Worm (Caenorhabditis elegans) whole organism, early embryonic: Measurements from ENCODE around the gene str-177.

Experiments used
- B0310.2 ChIP-seq: sonication (generic microtip); optimal IDR thresholded peaks from 2 replicates; lab custom pipeline; 2016; ENCODE audit warnings: mild to moderate bottlenecking, missing genetic modification characterization, missing compliant biosample characterization
- F13C5.2 ChIP-seq: sonication (generic microtip); optimal IDR thresholded peaks from 2 replicates; lab custom pipeline; 2017; ENCODE audit warnings: mild to moderate bottlenecking, missing genetic modification characterization, inconsistent platforms, missing compliant biosample characterization
- aly-1 ChIP-seq: sonication (generic microtip); optimal IDR thresholded peaks from 2 replicates; lab custom pipeline; 2016; ENCODE audit warnings: missing genetic modification characterization, missing compliant biosample characterization
- ama-1 ChIP-seq: fragments of 150-350 bp; optimal IDR thresholded peaks from 2 replicates; lab custom pipeline; 2014
- ceh-36 ChIP-seq: sonication (generic microtip); optimal IDR thresholded peaks from 2 replicates; lab custom pipeline; 2016; ENCODE audit warnings: missing genetic modification characterization, inconsistent platforms, missing compliant biosample characterization
- ets-7 ChIP-seq: sonication (generic microtip); optimal IDR thresholded peaks from 2 replicates; lab custom pipeline; 2016; ENCODE audit warnings: missing genotype, missing genetic modification characterization, missing compliant biosample characterization
- flt-1 ChIP-seq: fragments of 200-800 bp; sonication (Bioruptor generic); IDR thresholded peaks from 2 replicates; pipeline ENCODE4 v1.3.6; 2022; ENCODE audit warnings: missing genetic modification characterization, missing compliant biosample characterization
- hmbx-1 ChIP-seq: sonication (generic microtip); optimal IDR thresholded peaks from 2 replicates; lab custom pipeline; 2016; ENCODE audit warnings: mild to moderate bottlenecking, missing genetic modification characterization, missing compliant biosample characterization
- hmg-4 ChIP-seq: fragments of 200-800 bp; sonication (Bioruptor generic); optimal IDR thresholded peaks from 2 replicates; lab custom pipeline; 2018; ENCODE audit warnings: mild to moderate bottlenecking, missing genetic modification characterization, missing compliant biosample characterization
- hnd-1 ChIP-seq: sonication (generic microtip); optimal IDR thresholded peaks from 2 replicates; lab custom pipeline; 2016; ENCODE audit warnings: missing genetic modification characterization, missing compliant biosample characterization
- pes-1 ChIP-seq: fragments of 200-800 bp; sonication (Bioruptor generic); IDR thresholded peaks from 2 replicates; pipeline ENCODE4 v1.3.6; 2022; ENCODE audit warnings: missing genetic modification reagents, missing genetic modification characterization, missing compliant biosample characterization
- scrt-1 ChIP-seq: fragments of 200-800 bp; sonication (Bioruptor generic); IDR thresholded peaks from 2 replicates; pipeline ENCODE4 v1.3.6; 2022; ENCODE audit warnings: missing genetic modification characterization, missing compliant biosample characterization
- sea-1 ChIP-seq: fragments of 200-800 bp; sonication (Bioruptor generic); conservative IDR thresholded peaks from 2 replicates; pipeline ENCODE4 v1.3.6; 2022; ENCODE audit warnings: missing genetic modification characterization, missing compliant biosample characterization
- tbx-11 ChIP-seq: fragments of 200-800 bp; sonication (Bioruptor generic); IDR thresholded peaks from 2 replicates; pipeline ENCODE4 v1.3.6; 2022; ENCODE audit warnings: missing genetic modification characterization, missing compliant biosample characterization
- tbx-37 ChIP-seq: fragments of 200-800 bp; sonication (Bioruptor generic); conservative IDR thresholded peaks from 2 replicates; pipeline ENCODE4 v1.3.6; 2022; ENCODE audit warnings: missing genetic modification reagents, missing genetic modification characterization, missing compliant biosample characterization
- tra-4 ChIP-seq: sonication (generic microtip); optimal IDR thresholded peaks from 2 replicates; lab custom pipeline; 2017; ENCODE audit warnings: missing genetic modification characterization, missing compliant biosample characterization

str-177 gene

ce11 chrV:9172989-9173388, 25.8 kb downstream of the str-177 start, which contains the start of gene gad-3:
gad-3 (minus strand) TSS chrV:9173005.
- no peak for TF ChIP-seq tbx-37
- TF ChIP-seq B0310.2 (tag; lab: Kevin White, UChicago): no peak
- no peak for TF ChIP-seq ets-7 (tag; lab: Kevin White, UChicago)
- no peak for TF ChIP-seq scrt-1 (GFP tag; lab: Robert Waterston, UW)
- no peak for TF ChIP-seq pes-1 (GFP tag; lab: Robert Waterston, UW)
- no peak for TF ChIP-seq tbx-11
- no peak for TF ChIP-seq sea-1 (GFP tag; lab: Robert Waterston, UW)
- TF ChIP-seq hmg-4 (GFP tag; lab: Kevin White, UChicago): no peak
- no peak for TF ChIP-seq aly-1 (tag; lab: Kevin White, UChicago)
- no peak for TF ChIP-seq flt-1 (GFP tag; lab: Robert Waterston, UW)
- TF ChIP-seq hnd-1 (tag; lab: Kevin White, UChicago): no peak
- TF ChIP-seq ceh-36: no peak

- TF ChIP-seq aly-1 (tag; lab: Kevin White, UChicago) (no peak), scrt-1 (GFP tag; lab: Robert Waterston, UW) (no peak), hmg-4 (GFP tag; lab: Kevin White, UChicago) (no peak)
These were observed 30.7 kb downstream of the str-177 start, which contains the start of gene B0222.11 for ce11 chrV:9168089-9168488. B0222.11 (minus strand) TSS chrV:9168189.

ce11 chrV:9166306-9166705, 32.5 kb downstream of the str-177 start:
- TF ChIP-seq hmbx-1 (tag; lab: Kevin White, UChicago): no peak

ce11 chrV:9165073-9165699, 33.6 kb downstream of the str-177 start, which contains the start of gene col-10:
col-10 (minus strand) TSS chrV:9165307.
- TF ChIP-seq tra-4 (no peak), aly-1 (tag; lab: Kevin White, UChicago) (no peak), B0310.2 (tag; lab: Kevin White, UChicago) (no peak), sea-1 (GFP tag; lab: Robert Waterston, UW) (no peak), ceh-36 (no peak)

ce11 chrV:9163897-9164296, 34.9 kb downstream of the str-177 start:
- TF ChIP-seq tbx-11 (no peak), flt-1 (GFP tag; lab: Robert Waterston, UW) (no peak), ceh-36 (no peak), F13C5.2 (tag; lab: Kevin White, UChicago) (no peak)

- TF ChIP-seq F13C5.2 (tag; lab: Kevin White, UChicago) (no peak), tra-4 (no peak), tbx-37 (no peak), hmg-4 (GFP tag; lab: Kevin White, UChicago) (no peak)
These were observed 35.8 kb downstream of the str-177 start, which contains the start of gene col-145 for ce11 chrV:9162955-9163468. col-145 (minus strand) TSS chrV:9163005.

ce11 chrV:9162118-9162729, 36.6 kb downstream of the str-177 start:
- TF ChIP-seq ceh-36 (no peak), B0310.2 (tag; lab: Kevin White, UChicago) (no peak)

ce11 chrV:9160224-9160886, 38.4 kb downstream of the str-177 start, which contains the start of gene col-144:
col-144 (minus strand) TSS chrV:9160642.
- TF ChIP-seq scrt-1 (GFP tag; lab: Robert Waterston, UW) (no peak), ets-7 (tag; lab: Kevin White, UChicago) (no peak), flt-1 (GFP tag; lab: Robert Waterston, UW) (no peak), hnd-1 (tag; lab: Kevin White, UChicago) (no peak), ama-1 (lab: Kevin White, UChicago) (no peak), pes-1 (GFP tag; lab: Robert Waterston, UW) (no peak), ceh-36 (no peak), hmbx-1 (tag; lab: Kevin White, UChicago) (no peak)

ce11 chrV:9157597-9157996, 41.2 kb downstream of the str-177 start:
- TF ChIP-seq sea-1 (GFP tag; lab: Robert Waterston, UW) (no peak), hmg-4 (GFP tag; lab: Kevin White, UChicago) (no peak), ama-1 (lab: Kevin White, UChicago) (no peak), tbx-37 (no peak), tbx-11 (no peak), scrt-1 (GFP tag; lab: Robert Waterston, UW) (no peak), F13C5.2 (tag; lab: Kevin White, UChicago) (no peak), tra-4 (no peak)
